Fruit fly (Drosophila melanogaster) Kc167 (cell line): ENCODE measurements around the gene CAH3.

Experiments
- Myc ChIP-seq: fragments of >200 bp; optimal IDR thresholded peaks from 2 replicates; lab custom pipeline; 2017; ENCODE audit warnings: missing external identifiers
- Sin3A ChIP-seq: fragments of >200 bp; optimal IDR thresholded peaks from 2 replicates; lab custom pipeline; 2018; ENCODE audit warnings: missing external identifiers
- h ChIP-seq: fragments of >200 bp; optimal IDR thresholded peaks from 3 replicates; lab custom pipeline; 2018; ENCODE audit warnings: missing external identifiers
- insv ChIP-seq: fragments of >200 bp; optimal IDR thresholded peaks from 3 replicates; lab custom pipeline; 2018; ENCODE audit warnings: missing external identifiers
- psq ChIP-seq: fragments of >200 bp; optimal IDR thresholded peaks from 2 replicates; lab custom pipeline; 2017; ENCODE audit warnings: missing external identifiers
- ttk ChIP-seq: sonication (Bioruptor generic); optimal IDR thresholded peaks from 2 replicates; lab custom pipeline; 2017; ENCODE audit warnings: missing external identifiers

The CAH3 gene

DNA sequence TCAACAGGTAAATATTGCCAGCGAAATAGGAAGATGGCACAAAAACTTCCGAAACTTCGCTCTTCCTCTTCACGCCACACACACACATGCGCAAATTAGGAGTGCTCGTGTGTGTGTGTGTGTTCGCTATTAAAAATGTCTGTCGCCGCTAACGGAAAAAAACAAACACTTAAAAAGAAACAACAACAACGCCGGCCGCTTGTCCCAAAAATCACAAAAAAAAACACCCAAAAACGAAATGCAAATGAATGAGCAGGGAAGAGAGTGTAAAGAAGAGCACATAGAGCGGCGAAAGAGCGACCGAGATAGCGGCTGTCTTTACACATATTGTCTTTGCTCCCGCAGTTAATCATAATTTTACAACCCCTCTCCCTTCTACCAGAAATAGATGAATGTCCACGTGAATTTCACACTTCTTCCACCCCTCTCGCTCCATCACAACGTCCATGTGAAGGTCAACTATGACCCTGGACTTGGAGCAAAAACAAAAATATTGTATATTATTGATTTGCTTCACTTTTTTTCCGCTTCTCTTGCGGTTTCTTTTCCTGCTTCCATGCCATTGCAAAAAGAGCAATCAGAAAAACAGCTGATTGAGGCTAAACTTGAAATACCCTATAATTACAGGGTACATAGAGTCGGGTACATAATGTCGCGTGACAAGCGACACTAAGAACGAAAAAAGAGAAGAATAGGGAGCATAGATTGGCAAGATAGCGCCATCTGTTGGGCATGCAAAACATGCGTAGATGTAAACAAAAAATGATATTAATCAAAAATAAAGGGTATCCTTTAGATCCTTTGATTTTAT lies 975 bp downstream of the CAH3 start:
- TF ChIP-seq h (lab: Kevin White, UChicago) (no peak), ttk (lab: Kevin White, UChicago) (no peak), insv (lab: Kevin White, UChicago) (no peak), Myc (no peak), psq (lab: Kevin White, UChicago) (no peak), Sin3A (lab: Kevin White, UChicago) (no peak)

DNA sequence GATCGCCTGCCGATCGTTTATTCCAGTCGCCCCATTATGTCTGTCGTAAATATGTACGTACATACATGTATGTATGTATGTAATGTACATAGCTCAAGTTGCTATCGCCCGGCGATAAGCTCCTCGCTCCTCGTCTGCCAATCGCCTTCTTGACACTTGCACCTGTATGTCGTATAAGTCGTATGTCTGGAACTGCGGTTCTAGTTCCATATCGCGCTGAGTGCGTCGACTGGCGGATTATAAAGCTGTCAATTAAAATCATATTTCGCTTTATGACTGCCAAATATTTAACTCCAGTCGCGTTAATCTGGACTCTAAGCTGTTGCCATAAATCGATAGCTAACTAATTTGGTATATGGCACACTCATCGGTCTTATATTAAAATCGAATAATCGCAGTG lies 4.3 kb downstream of the CAH3 start:
- TF ChIP-seq ttk (lab: Kevin White, UChicago): no peak
- no peak for TF ChIP-seq psq (lab: Kevin White, UChicago)
- TF ChIP-seq insv (lab: Kevin White, UChicago): no peak
- no peak for TF ChIP-seq Sin3A (lab: Kevin White, UChicago)
- no peak for TF ChIP-seq h (lab: Kevin White, UChicago)
- TF ChIP-seq Myc: no peak

dm6 chrX:8690003-8690402 lies 9.0 kb downstream of the CAH3 start, which contains the start of the genes Ppt1 and Ogg1:
Gene Ppt1 (minus strand): TSS chrX:8690227.
Gene Ogg1 (plus strand): TSS chrX:8690327.
- TF ChIP-seq h (lab: Kevin White, UChicago) (no peak), Myc (no peak), psq (lab: Kevin White, UChicago) (no peak), insv (lab: Kevin White, UChicago) (no peak), ttk (lab: Kevin White, UChicago) (no peak), Sin3A (lab: Kevin White, UChicago) (no peak)

dm6 chrX:8693520-8693919 lies 12.5 kb downstream of the CAH3 start, which contains the start of gene CG11294:
Gene CG11294 (minus strand): TSS chrX:8693620.
- no peak for TF ChIP-seq h (lab: Kevin White, UChicago)
- TF ChIP-seq Myc: no peak
- no peak for TF ChIP-seq insv (lab: Kevin White, UChicago)
- no peak for TF ChIP-seq ttk (lab: Kevin White, UChicago)
- no peak for TF ChIP-seq Sin3A (lab: Kevin White, UChicago)
- TF ChIP-seq psq (lab: Kevin White, UChicago): no peak

- TF ChIP-seq ttk (lab: Kevin White, UChicago) (no peak), Sin3A (lab: Kevin White, UChicago) (no peak), Myc (no peak), insv (lab: Kevin White, UChicago) (no peak), psq (lab: Kevin White, UChicago) (no peak), h (lab: Kevin White, UChicago) (no peak)
Measured at dm6 chrX:8694066-8694822, 13.2 kb downstream of the CAH3 start.

dm6 chrX:8694823-8695492 lies 13.9 kb downstream of the CAH3 start:
- TF ChIP-seq Myc (no peak), h (lab: Kevin White, UChicago) (no peak), insv (lab: Kevin White, UChicago) (no peak), ttk (lab: Kevin White, UChicago) (no peak), psq (lab: Kevin White, UChicago) (no peak), Sin3A (lab: Kevin White, UChicago) (no peak)

DNA sequence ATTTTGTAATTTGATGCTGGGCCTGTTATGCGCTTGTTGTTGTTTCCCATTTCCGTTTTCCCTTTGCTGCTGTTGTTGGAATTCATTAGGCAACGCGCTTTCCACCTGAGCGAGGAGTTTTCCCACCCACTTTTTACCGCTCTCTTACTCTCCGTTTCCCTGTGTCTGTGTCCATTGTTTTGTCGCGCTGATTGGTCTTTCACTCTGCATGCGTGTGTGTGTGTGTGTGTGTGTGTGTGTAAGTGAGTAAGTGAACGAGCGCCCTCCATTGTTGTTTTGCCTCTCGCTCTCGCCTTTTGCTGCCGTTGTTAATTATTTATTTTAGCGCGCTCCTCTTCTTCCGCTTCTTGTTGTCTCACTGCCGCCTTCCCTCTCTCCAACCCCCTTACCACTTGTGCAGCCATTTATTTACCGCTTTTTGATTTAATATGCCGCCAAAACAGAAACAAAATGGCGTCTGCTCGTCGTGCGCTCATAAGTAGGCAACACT lies 15.1 kb downstream of the CAH3 start:
- TF ChIP-seq ttk (lab: Kevin White, UChicago) (no peak), insv (lab: Kevin White, UChicago) (no peak), Myc (no peak), h (lab: Kevin White, UChicago) (no peak), psq (lab: Kevin White, UChicago) (no peak), Sin3A (lab: Kevin White, UChicago) (no peak)

dm6 chrX:8709234-8709843 lies 28.3 kb downstream of the CAH3 start, which contains the start of gene Hexo2:
Gene Hexo2 (plus strand): TSS chrX:8709652.
- no peak for TF ChIP-seq insv (lab: Kevin White, UChicago)
- TF ChIP-seq h (lab: Kevin White, UChicago): no peak
- no peak for TF ChIP-seq ttk (lab: Kevin White, UChicago)

DNA sequence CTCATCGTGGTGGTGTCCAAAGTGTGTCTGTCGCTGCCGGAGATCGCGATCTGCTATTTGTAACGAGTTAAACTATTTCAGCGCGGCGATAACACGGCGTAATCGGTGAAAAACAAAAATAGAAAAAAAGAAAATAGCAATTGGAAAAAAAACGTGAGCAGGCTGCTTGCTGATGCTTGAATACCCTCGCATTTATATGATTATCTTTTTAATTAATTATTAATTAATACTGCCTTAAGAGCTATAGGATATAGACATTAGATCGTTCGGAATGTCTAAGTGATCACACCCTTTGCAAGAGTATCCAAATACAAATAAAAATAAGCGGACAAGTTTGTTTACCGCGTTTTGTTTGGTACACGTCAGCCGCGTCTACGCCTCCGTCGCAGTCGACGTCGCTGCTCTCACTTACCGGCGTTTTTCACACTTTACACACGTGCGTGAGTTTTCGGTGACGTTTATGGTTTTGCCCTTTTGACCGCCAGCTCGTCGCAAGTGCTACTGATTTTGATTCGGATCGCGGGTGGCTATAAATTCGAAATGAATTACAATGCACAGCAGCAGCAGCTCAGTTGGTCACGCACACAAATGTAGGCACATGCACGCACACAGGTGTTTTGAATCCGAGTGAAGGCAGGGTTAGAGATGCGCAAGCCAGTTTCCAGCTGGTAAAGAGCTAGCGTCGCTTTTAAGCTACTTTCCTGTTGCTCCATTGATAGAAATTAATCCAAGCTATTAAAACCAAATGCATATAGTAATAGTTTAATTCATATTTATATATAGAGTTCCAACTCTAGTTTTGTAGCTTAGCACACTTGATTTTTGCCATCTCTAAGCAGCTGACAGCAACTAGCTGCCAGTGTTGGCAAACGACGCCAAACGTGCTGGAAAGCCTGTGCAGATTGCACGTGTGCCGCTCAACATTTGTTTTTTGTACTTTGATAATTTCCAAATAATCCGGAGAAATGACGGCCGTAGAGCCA lies 33.3 kb downstream of the CAH3 start, which contains the start of the genes CG2004 and CG1785:
TSS of gene CG2004 (minus strand) at position 861 of the 983 bp plus-strand sequence.
TSS of gene CG1785 (plus strand) at position 873 of the 983 bp plus-strand sequence.
- TF ChIP-seq h (lab: Kevin White, UChicago) (no peak), psq (lab: Kevin White, UChicago) (no peak), Myc (no peak), Sin3A (lab: Kevin White, UChicago) (no peak), insv (lab: Kevin White, UChicago) (no peak), ttk (lab: Kevin White, UChicago) (no peak)
